Worm (Caenorhabditis elegans) whole organism, late embryonic: ENCODE measurements around the gene F28C6.10.

Source experiments
- C08G9.2 ChIP-seq: sonication (generic microtip); optimal IDR thresholded peaks from 2 replicates; lab custom pipeline; 2016; ENCODE audit warnings: mild to moderate bottlenecking, missing genetic modification characterization, moderate library complexity, missing compliant biosample characterization
- K02D7.2 ChIP-seq: sonication (generic microtip); optimal IDR thresholded peaks from 2 replicates; lab custom pipeline; 2017; ENCODE audit warnings: mild to moderate bottlenecking, missing genetic modification characterization, missing compliant biosample characterization
- Y22D7AL.16 ChIP-seq: sonication (generic microtip); optimal IDR thresholded peaks from 2 replicates; lab custom pipeline; 2016; ENCODE audit warnings: missing genetic modification characterization, missing compliant biosample characterization
- ahr-1 ChIP-seq: sonication (generic microtip); optimal IDR thresholded peaks from 2 replicates; lab custom pipeline; 2016; ENCODE audit warnings: missing genetic modification characterization, missing compliant biosample characterization
- ama-1 ChIP-seq: fragments of 150-350 bp; optimal IDR thresholded peaks from 2 replicates; lab custom pipeline; 2014
- ceh-14 ChIP-seq: sonication (generic microtip); optimal IDR thresholded peaks from 2 replicates; lab custom pipeline; 2016; ENCODE audit warnings: missing genotype, missing genetic modification characterization, missing compliant biosample characterization
- ceh-18 ChIP-seq: sonication (generic microtip); optimal IDR thresholded peaks from 2 replicates; lab custom pipeline; 2016; ENCODE audit warnings: missing genetic modification characterization, missing compliant biosample characterization
- ceh-24 ChIP-seq: sonication (generic microtip); optimal IDR thresholded peaks from 2 replicates; lab custom pipeline; 2016; ENCODE audit warnings: mild to moderate bottlenecking, missing genetic modification characterization, missing compliant biosample characterization
- ceh-34 ChIP-seq: sonication (generic microtip); optimal IDR thresholded peaks from 2 replicates; lab custom pipeline; 2016; ENCODE audit warnings: mild to moderate bottlenecking, missing genetic modification characterization, missing compliant biosample characterization
- ceh-45 ChIP-seq: fragments of 200-800 bp; sonication (Bioruptor generic); IDR thresholded peaks from 2 replicates; pipeline ENCODE4 v1.3.6; 2022; ENCODE audit warnings: missing genetic modification reagents, missing genetic modification characterization, missing compliant biosample characterization
- ceh-48 ChIP-seq: sonication (generic microtip); optimal IDR thresholded peaks from 2 replicates; lab custom pipeline; 2016; ENCODE audit warnings: missing genetic modification characterization, inconsistent platforms, missing compliant biosample characterization
- che-1 ChIP-seq: sonication (generic microtip); optimal IDR thresholded peaks from 2 replicates; lab custom pipeline; 2016; ENCODE audit warnings: mild to moderate bottlenecking, missing genetic modification characterization, missing compliant biosample characterization
- elt-2 ChIP-seq: sonication (generic microtip); optimal IDR thresholded peaks from 2 replicates; lab custom pipeline; 2016; ENCODE audit warnings: missing genetic modification reagents, missing genetic modification characterization, missing compliant biosample characterization
- ets-4 ChIP-seq: sonication (generic microtip); optimal IDR thresholded peaks from 2 replicates; lab custom pipeline; 2016; ENCODE audit warnings: missing genetic modification characterization, missing compliant biosample characterization
- eyg-1 ChIP-seq: sonication (generic microtip); optimal IDR thresholded peaks from 2 replicates; lab custom pipeline; 2016; ENCODE audit warnings: missing genotype, missing genetic modification characterization, missing compliant biosample characterization
- fax-1 ChIP-seq: sonication (generic microtip); optimal IDR thresholded peaks from 2 replicates; lab custom pipeline; 2016; ENCODE audit warnings: missing genotype, missing genetic modification characterization, missing compliant biosample characterization
- fkh-10 ChIP-seq: fragments of 150-350 bp; optimal IDR thresholded peaks from 2 replicates; lab custom pipeline; 2014; ENCODE audit warnings: missing biosample characterization, missing genetic modification reagents, missing genetic modification characterization
- fkh-6 ChIP-seq: sonication (generic microtip); optimal IDR thresholded peaks from 2 replicates; lab custom pipeline; 2016; ENCODE audit warnings: missing genetic modification characterization, missing compliant biosample characterization
- gmeb-2 ChIP-seq: sonication (generic microtip); optimal IDR thresholded peaks from 2 replicates; lab custom pipeline; 2016; ENCODE audit warnings: missing genetic modification characterization, inconsistent platforms, missing compliant biosample characterization
- hlh-13 ChIP-seq: fragments of 200-800 bp; sonication (Bioruptor generic); optimal IDR thresholded peaks from 2 replicates; lab custom pipeline; 2018; ENCODE audit warnings: mild to moderate bottlenecking, missing genetic modification characterization, missing compliant biosample characterization
- hlh-15 ChIP-seq: sonication (generic microtip); optimal IDR thresholded peaks from 2 replicates; lab custom pipeline; 2016; ENCODE audit warnings: missing genetic modification characterization, missing compliant biosample characterization
- mec-3 ChIP-seq: sonication (generic microtip); optimal IDR thresholded peaks from 2 replicates; lab custom pipeline; 2016; ENCODE audit warnings: borderline replicate concordance, missing genetic modification characterization, missing compliant biosample characterization
- nhr-11 ChIP-seq: fragments of 150-350 bp; optimal IDR thresholded peaks from 2 replicates; lab custom pipeline; 2014; ENCODE audit warnings: missing biosample characterization, missing genetic modification characterization
- nhr-232 ChIP-seq: sonication (generic microtip); optimal IDR thresholded peaks from 2 replicates; lab custom pipeline; 2016; ENCODE audit warnings: missing genetic modification characterization, missing compliant biosample characterization
- pax-1 ChIP-seq: fragments of 150-350 bp; optimal IDR thresholded peaks from 2 replicates; lab custom pipeline; 2014; ENCODE audit warnings: missing biosample characterization, missing genetic modification characterization
- pha-4 ChIP-seq: fragments of 150-350 bp; optimal IDR thresholded peaks from 2 replicates; lab custom pipeline; 2018; ENCODE audit warnings: missing biosample characterization, missing genetic modification reagents, missing genetic modification characterization
- pqm-1 ChIP-seq: sonication (generic microtip); optimal IDR thresholded peaks from 2 replicates; lab custom pipeline; 2016; ENCODE audit warnings: missing genetic modification characterization, missing compliant biosample characterization
- ref-2 ChIP-seq: sonication (generic microtip); optimal IDR thresholded peaks from 2 replicates; lab custom pipeline; 2016; ENCODE audit warnings: missing genetic modification characterization, missing compliant biosample characterization
- rnt-1 ChIP-seq: sonication (generic microtip); optimal IDR thresholded peaks from 2 replicates; lab custom pipeline; 2016; ENCODE audit warnings: missing genetic modification characterization, missing compliant biosample characterization
- sdc-2 ChIP-seq: sonication (generic microtip); optimal IDR thresholded peaks from 2 replicates; lab custom pipeline; 2016; ENCODE audit warnings: missing genotype, missing genetic modification characterization, missing compliant biosample characterization
- tbx-2 ChIP-seq: sonication (generic microtip); optimal IDR thresholded peaks from 2 replicates; lab custom pipeline; 2016; ENCODE audit warnings: missing genetic modification characterization, missing compliant biosample characterization
- tbx-7 ChIP-seq: sonication (generic microtip); optimal IDR thresholded peaks from 2 replicates; lab custom pipeline; 2016; ENCODE audit warnings: missing genotype, missing genetic modification characterization, missing compliant biosample characterization
- unc-3 ChIP-seq, 2 experiments: fragments of 200-800 bp in 1 of 2; sonication (Bioruptor generic) in 1 of 2; sonication (generic microtip) in 1 of 2; conservative IDR thresholded peaks in 1 of 2; optimal IDR thresholded peaks in 1 of 2; 2 replicates each; pipeline versions ENCODE4 v1.3.6 to Lab custom; 2016 to 2022; ENCODE audit warnings: missing compliant biosample characterization in 2 of 2, missing genetic modification characterization in 2 of 2, missing genetic modification reagents in 1 of 2
- unc-55 ChIP-seq: sonication (generic microtip); optimal IDR thresholded peaks from 2 replicates; lab custom pipeline; 2017; ENCODE audit warnings: missing biosample characterization, missing genetic modification reagents, missing genetic modification characterization

The F28C6.10 gene

DNA sequence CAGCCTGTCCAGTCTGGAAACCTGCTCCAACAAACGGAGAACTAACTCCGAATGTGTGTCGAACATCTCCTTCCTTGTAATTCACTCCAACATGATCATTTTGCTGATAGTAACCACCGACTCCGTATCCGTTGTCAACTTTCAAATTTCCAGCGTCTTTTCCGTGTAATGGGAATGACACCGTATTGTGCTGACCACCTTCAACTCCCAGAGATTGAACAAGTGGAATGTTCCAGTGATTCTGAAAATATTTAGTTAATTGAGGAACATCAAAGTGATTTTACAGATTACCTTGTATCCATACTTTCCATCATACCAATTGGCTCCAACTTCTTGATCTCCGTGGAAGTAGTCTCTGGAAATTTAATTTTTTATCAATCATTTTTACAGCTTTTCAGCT, 20.1 kb downstream of the F28C6.10 start:
- no peak for TF ChIP-seq hlh-15
- no peak for TF ChIP-seq unc-55 (GFP tag; lab: Kevin White, UChicago)
- no peak for TF ChIP-seq gmeb-2 (tag; lab: Kevin White, UChicago)
- TF ChIP-seq ceh-24: no peak
- TF ChIP-seq unc-3 (GFP tag; conservative IDR thresholded peaks at IDR 0.05; lab: Robert Waterston, UW): no peak
- no peak for TF ChIP-seq unc-3 (tag; optimal IDR thresholded peaks at IDR 0.05; lab: Kevin White, UChicago)
- TF ChIP-seq tbx-2 (tag; lab: Kevin White, UChicago): no peak
- TF ChIP-seq ama-1 (lab: Kevin White, UChicago): no peak
- no peak for TF ChIP-seq fkh-10
- TF ChIP-seq pax-1: no peak
- no peak for TF ChIP-seq pqm-1 (tag; lab: Kevin White, UChicago)
- no peak for TF ChIP-seq elt-2 (tag; lab: Kevin White, UChicago)
- no peak for TF ChIP-seq nhr-232 (tag; lab: Kevin White, UChicago)
- no peak for TF ChIP-seq nhr-11
- no peak for TF ChIP-seq tbx-7
- TF ChIP-seq Y22D7AL.16: no peak
- TF ChIP-seq rnt-1: no peak
- TF ChIP-seq, all 69 proteins: peak for 0

DNA sequence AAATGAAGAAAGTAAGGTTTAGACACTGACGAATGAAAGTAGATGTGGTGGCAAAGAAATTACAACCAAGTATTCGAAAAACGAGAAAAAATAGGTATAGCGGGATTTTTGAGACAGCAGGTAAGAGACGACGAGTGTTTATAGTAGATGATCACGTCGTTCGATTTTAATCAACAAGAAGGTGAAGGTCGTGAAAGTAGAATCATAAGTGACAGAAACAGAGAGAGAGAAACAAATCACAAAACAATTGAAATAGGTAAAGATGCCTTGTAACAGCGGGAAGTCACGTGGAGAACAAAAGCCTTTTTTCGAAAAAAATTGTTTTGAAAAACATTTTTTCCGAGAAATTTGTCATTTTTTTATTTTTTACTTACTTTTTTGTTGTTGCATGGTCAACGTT, 22.3 kb downstream of the F28C6.10 start, which contains the start of gene T22C8.6:
Gene T22C8.6 (minus strand): TSS at position 194 of the 400 bp plus-strand sequence.
- TF ChIP-seq hlh-13 (GFP tag; lab: Kevin White, UChicago) (no peak), Y22D7AL.16 (no peak), unc-3 (GFP tag; conservative IDR thresholded peaks at IDR 0.05; lab: Robert Waterston, UW) (no peak), unc-3 (tag; optimal IDR thresholded peaks at IDR 0.05; lab: Kevin White, UChicago) (no peak), fax-1 (tag; lab: Kevin White, UChicago) (no peak), ahr-1 (tag; lab: Kevin White, UChicago) (no peak), ceh-34 (no peak), K02D7.2 (tag; lab: Kevin White, UChicago) (no peak)

DNA sequence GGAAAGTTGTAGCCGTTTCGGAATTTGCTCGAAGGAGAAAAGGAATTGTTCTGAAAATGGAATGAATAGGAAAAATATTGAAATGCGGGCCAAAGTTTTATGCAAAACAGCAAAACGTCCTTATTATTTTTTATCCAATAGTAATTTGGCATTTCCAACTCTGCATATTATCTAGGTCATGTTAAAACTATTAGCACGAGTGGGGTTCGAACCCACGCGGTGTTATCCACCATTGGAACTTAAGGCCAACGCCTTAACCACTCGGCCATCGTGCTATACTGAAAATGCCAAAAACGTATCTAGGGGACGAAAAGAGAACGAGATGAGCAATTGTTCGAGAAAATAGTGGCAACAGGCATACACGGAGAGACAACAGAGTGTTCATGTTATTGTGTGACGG, 24.0 kb downstream of the F28C6.10 start:
- TF ChIP-seq ceh-14 (tag; lab: Kevin White, UChicago): no peak

DNA sequence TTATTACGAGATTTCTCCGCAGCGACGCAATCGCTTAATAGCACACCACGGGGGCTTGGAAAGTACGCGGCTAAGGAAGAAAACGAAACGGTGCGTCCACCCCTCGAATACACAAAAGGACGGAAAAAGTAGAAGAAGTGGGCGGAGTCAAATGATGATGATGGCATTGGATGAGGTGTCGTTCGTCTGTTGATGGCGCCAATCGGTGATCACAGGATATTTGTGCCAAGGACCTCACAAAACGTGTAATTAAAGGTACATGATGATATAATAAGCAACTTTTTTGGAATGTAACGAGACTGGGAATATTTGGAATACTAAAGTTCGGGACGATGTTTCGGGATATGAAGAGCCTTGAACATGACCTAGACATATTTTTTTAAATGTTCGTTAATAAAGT, 26.6 kb downstream of the F28C6.10 start, which contains the start of gene cutl-12:
Gene cutl-12 (minus strand): TSS at position 101 of the 400 bp plus-strand sequence.
- TF ChIP-seq ceh-45 (GFP tag; lab: Robert Waterston, UW): no peak
- TF ChIP-seq, all 69 proteins: peak for 0

DNA sequence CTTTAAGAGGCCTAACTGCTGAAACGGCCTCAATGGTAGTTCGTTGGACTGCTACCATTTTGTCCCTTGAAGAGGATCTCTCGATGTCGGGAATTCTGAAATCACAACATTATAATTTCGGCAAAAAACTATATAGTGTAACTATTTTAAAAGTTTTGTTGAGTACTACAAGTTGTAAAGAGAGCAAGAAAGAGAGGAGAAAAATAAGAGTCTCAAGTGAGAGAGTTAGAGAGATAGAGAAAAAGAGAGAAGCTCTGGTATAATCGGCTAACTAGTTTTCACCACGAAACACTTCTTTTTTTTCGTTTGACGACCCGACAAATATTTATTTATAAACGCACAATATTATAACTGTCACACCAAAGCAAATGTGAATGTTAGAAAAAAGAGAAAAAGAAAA, 29.9 kb downstream of the F28C6.10 start, which contains the start of gene vab-9:
Gene vab-9 (minus strand): TSS at position 101 of the 400 bp plus-strand sequence.
- TF ChIP-seq C08G9.2: no peak
- TF ChIP-seq hlh-15: no peak

DNA sequence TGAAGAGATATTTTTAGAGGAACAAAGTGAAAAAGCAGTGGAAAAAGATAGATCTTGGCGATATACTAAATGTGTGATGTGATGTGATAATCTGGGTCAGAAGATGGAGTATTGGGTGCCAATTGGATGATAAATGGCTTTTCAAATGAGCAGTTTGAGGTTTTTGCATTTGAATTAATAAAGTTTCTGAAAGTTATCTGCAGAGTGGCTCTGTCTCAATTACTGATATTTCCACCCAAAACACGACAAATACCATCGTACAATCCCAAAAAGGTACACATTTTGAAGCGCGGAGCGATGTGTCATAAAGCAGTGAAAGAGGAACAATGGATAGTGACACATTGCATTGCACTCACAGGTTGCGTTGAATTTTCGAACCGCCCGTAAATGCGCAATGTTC, 31.8 kb downstream of the F28C6.10 start:
- TF ChIP-seq eyg-1 (tag; lab: Kevin White, UChicago): no peak
- TF ChIP-seq unc-55 (GFP tag; lab: Kevin White, UChicago): no peak
- TF ChIP-seq fkh-6 (tag; lab: Kevin White, UChicago): no peak
- TF ChIP-seq pha-4 (tag; lab: Kevin White, UChicago): no peak
- no peak for TF ChIP-seq sdc-2 (tag; lab: Kevin White, UChicago)
- TF ChIP-seq gmeb-2 (tag; lab: Kevin White, UChicago): no peak
- TF ChIP-seq ceh-48 (tag; lab: Kevin White, UChicago): no peak
- TF ChIP-seq tbx-2 (tag; lab: Kevin White, UChicago): no peak
- no peak for TF ChIP-seq ets-4 (tag; lab: Kevin White, UChicago)
- no peak for TF ChIP-seq che-1 (tag; lab: Kevin White, UChicago)
- no peak for TF ChIP-seq mec-3 (tag; lab: Kevin White, UChicago)
- TF ChIP-seq nhr-232 (tag; lab: Kevin White, UChicago): no peak
- TF ChIP-seq ahr-1 (tag; lab: Kevin White, UChicago): no peak
- no peak for TF ChIP-seq ref-2 (tag; lab: Kevin White, UChicago)
- no peak for TF ChIP-seq ceh-18 (tag; lab: Kevin White, UChicago)
